Worm (Caenorhabditis elegans): ENCODE measurements around the gene catp-7.

DNA sequence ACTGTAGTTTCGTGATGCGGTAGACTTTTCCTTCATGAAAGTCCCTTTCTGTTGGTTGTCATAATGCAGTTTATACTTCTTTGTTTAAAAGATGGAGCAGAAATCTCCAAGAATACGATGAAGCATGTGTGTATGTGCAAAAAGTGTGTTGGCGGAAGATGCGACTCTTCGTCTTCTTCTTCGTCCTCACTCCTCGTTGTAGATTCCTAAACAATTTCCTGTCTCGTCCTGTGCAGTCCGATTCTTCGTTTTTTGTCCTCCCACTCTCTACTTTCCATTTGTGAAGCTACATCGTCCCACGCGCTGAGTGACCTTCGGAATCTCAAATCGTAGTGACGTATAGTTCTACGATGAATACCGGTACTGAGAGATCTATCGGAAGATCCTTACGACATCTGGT lies 42.5 kb downstream of the catp-7 start:
- no peak for TF ChIP-seq zag-1 (tag; optimal IDR thresholded peaks at IDR 0.05)
- no peak for TF ChIP-seq ztf-11 (tag; optimal IDR thresholded peaks at IDR 0.05)
- no peak for TF ChIP-seq unc-62 (GFP tag; optimal IDR thresholded peaks at IDR 0.05 in 1 of 2)
- TF ChIP-seq unc-62 (tag; optimal IDR thresholded peaks at IDR 0.05), result no peak
- TF ChIP-seq pha-4 (GFP tag; IDR thresholded peaks at IDR 0.05), result no peak
- TF ChIP-seq pha-4 (tag; optimal IDR thresholded peaks at IDR 0.05), result no peak
- no peak for TF ChIP-seq dmd-9 (GFP tag; IDR thresholded peaks at IDR 0.05)
- no peak for TF ChIP-seq set-16 (GFP tag; IDR thresholded peaks at IDR 0.05)
- TF ChIP-seq aha-1 (tag), result no peak
- no peak for TF ChIP-seq mxl-2 (GFP tag; conservative IDR thresholded peaks at IDR 0.05)
- no peak for TF ChIP-seq nhr-77 (tag; optimal IDR thresholded peaks at IDR 0.05)
- TF ChIP-seq spr-1 (tag; optimal IDR thresholded peaks at IDR 0.05), result no peak
- no peak for TF ChIP-seq ZK337.2 (GFP tag; IDR thresholded peaks at IDR 0.05)
- no peak for TF ChIP-seq lsy-2 (tag; optimal IDR thresholded peaks at IDR 0.05)
- no peak for TF ChIP-seq attf-4 (tag; optimal IDR thresholded peaks at IDR 0.05)
